Fruit fly (Drosophila melanogaster): ENCODE measurements around the gene Gr28b.

- TF ChIP-seq CG33213 (GFP tag; optimal IDR thresholded peaks at IDR 0.05) (no peak), CG17186 (GFP tag; optimal IDR thresholded peaks at IDR 0.05) (no peak), bigmax (GFP tag; optimal IDR thresholded peaks at IDR 0.05) (no peak), CG9437 (GFP tag; optimal IDR thresholded peaks at IDR 0.05) (no peak), CG4820 (GFP tag; optimal IDR thresholded peaks at IDR 0.05) (no peak), nom (GFP tag; optimal IDR thresholded peaks at IDR 0.05) (no peak), CTCF (GFP tag; optimal IDR thresholded peaks at IDR 0.05) (no peak), pfk (GFP tag; optimal IDR thresholded peaks at IDR 0.05) (no peak), Hmx (GFP tag; optimal IDR thresholded peaks at IDR 0.05) (no peak), CG17359 (tag; optimal IDR thresholded peaks at IDR 0.05) (no peak), Gsc (GFP tag; IDR thresholded peaks at IDR 0.05) (no peak), CG6683 (GFP tag; optimal IDR thresholded peaks at IDR 0.05) (no peak)
Measured at dm6 chr2L:7492508-7492907, 30.5 kb upstream of the Gr28b start.
